Worm (Caenorhabditis elegans) whole organism, L2 larva: ENCODE results near the gene F14E5.8.

Experiments used
- C34F6.9 ChIP-seq: fragments of 150-350 bp; optimal IDR thresholded peaks from 2 replicates; lab custom pipeline; 2014; ENCODE audit warnings: missing biosample characterization, missing genetic modification characterization
- F13H6.1 ChIP-seq: sonication (generic microtip); optimal IDR thresholded peaks from 2 replicates; lab custom pipeline; 2016; ENCODE audit warnings: missing genetic modification characterization, missing compliant biosample characterization
- ZK546.5 ChIP-seq: sonication (generic microtip); optimal IDR thresholded peaks from 2 replicates; lab custom pipeline; 2017; ENCODE audit warnings: missing biosample characterization, missing genetic modification characterization
- alr-1 ChIP-seq: fragments of 150-350 bp; optimal IDR thresholded peaks from 2 replicates; lab custom pipeline; 2014; ENCODE audit warnings: missing biosample characterization, missing genetic modification characterization
- aly-2 ChIP-seq: fragments of 150-350 bp; optimal IDR thresholded peaks from 2 replicates; lab custom pipeline; 2014; ENCODE audit warnings: missing biosample characterization, missing genetic modification characterization
- blmp-1 ChIP-seq: sonication (generic microtip); optimal IDR thresholded peaks from 2 replicates; lab custom pipeline; 2017; ENCODE audit warnings: missing genetic modification characterization, mild to moderate bottlenecking, missing compliant biosample characterization, antibody characterized with exemption, moderate library complexity; ENCODE audit not compliant: insufficient read depth
- ceh-16 ChIP-seq: fragments of 150-350 bp; optimal IDR thresholded peaks from 2 replicates; lab custom pipeline; 2014; ENCODE audit warnings: missing biosample characterization, missing genetic modification characterization
- ceh-82 ChIP-seq: fragments of 150-350 bp; optimal IDR thresholded peaks from 2 replicates; lab custom pipeline; 2014; ENCODE audit warnings: missing biosample characterization, missing genetic modification characterization
- dmd-4 ChIP-seq: sonication (generic microtip); optimal IDR thresholded peaks from 2 replicates; lab custom pipeline; 2017; ENCODE audit warnings: missing biosample characterization, missing genetic modification characterization
- egl-27 ChIP-seq: sonication (generic microtip); optimal IDR thresholded peaks from 3 replicates; lab custom pipeline; 2017; ENCODE audit warnings: missing biosample characterization, missing genetic modification reagents, missing genetic modification characterization
- elt-1 ChIP-seq: fragments of 150-350 bp; optimal IDR thresholded peaks from 2 replicates; lab custom pipeline; 2014; ENCODE audit warnings: missing biosample characterization, missing genetic modification characterization
- elt-3 ChIP-seq: sonication (generic microtip); optimal IDR thresholded peaks from 2 replicates; lab custom pipeline; 2017; ENCODE audit warnings: missing biosample characterization, missing genetic modification characterization
- fos-1 ChIP-seq: fragments of 150-350 bp; optimal IDR thresholded peaks from 2 replicates; lab custom pipeline; 2014; ENCODE audit warnings: missing biosample characterization, missing genetic modification characterization
- gmeb-1 ChIP-seq: fragments of 150-350 bp; optimal IDR thresholded peaks from 2 replicates; lab custom pipeline; 2014; ENCODE audit warnings: missing biosample characterization, missing genetic modification characterization
- lin-11 ChIP-seq: fragments of 150-350 bp; sonication (generic microtip); optimal IDR thresholded peaks from 2 replicates; lab custom pipeline; 2014; ENCODE audit warnings: missing biosample characterization, missing genetic modification characterization, inconsistent platforms, mixed read lengths
- lin-13 ChIP-seq: fragments of 150-350 bp; optimal IDR thresholded peaks from 2 replicates; lab custom pipeline; 2014; ENCODE audit warnings: missing biosample characterization, missing genetic modification reagents, missing genetic modification characterization
- mab-5 ChIP-seq: fragments of 150-350 bp; optimal IDR thresholded peaks from 2 replicates; lab custom pipeline; 2014; ENCODE audit warnings: missing biosample characterization, missing genetic modification characterization
- mbf-1 ChIP-seq: sonication (generic microtip); optimal IDR thresholded peaks from 2 replicates; lab custom pipeline; 2017; ENCODE audit warnings: missing biosample characterization, missing genetic modification characterization
- mdl-1 ChIP-seq, 2 experiments: fragments of 150-350 bp in 1 of 2; sonication (generic microtip) in 1 of 2; optimal IDR thresholded peaks; 2 replicates each; lab custom pipeline; 2017; ENCODE audit warnings: missing biosample characterization in 2 of 2, missing genetic modification characterization in 2 of 2
- nhr-10 ChIP-seq: sonication (generic microtip); optimal IDR thresholded peaks from 2 replicates; lab custom pipeline; 2017; ENCODE audit warnings: missing biosample characterization, missing genetic modification characterization
- nhr-11 ChIP-seq: fragments of 150-350 bp; optimal IDR thresholded peaks from 2 replicates; lab custom pipeline; 2014; ENCODE audit warnings: missing biosample characterization, missing genetic modification characterization
- nhr-12 ChIP-seq: fragments of 150-350 bp; optimal IDR thresholded peaks from 2 replicates; lab custom pipeline; 2014; ENCODE audit warnings: missing biosample characterization, missing genetic modification characterization
- nhr-129 ChIP-seq: fragments of 150-350 bp; optimal IDR thresholded peaks from 2 replicates; lab custom pipeline; 2014; ENCODE audit warnings: missing biosample characterization, missing genetic modification characterization
- nhr-21 ChIP-seq: fragments of 150-350 bp; optimal IDR thresholded peaks from 2 replicates; lab custom pipeline; 2014; ENCODE audit warnings: missing biosample characterization, missing genetic modification characterization
- nhr-23 ChIP-seq: fragments of 150-350 bp; optimal IDR thresholded peaks from 2 replicates; lab custom pipeline; 2014; ENCODE audit warnings: missing biosample characterization, missing genetic modification reagents, missing genetic modification characterization
- nhr-25 ChIP-seq: fragments of 150-350 bp; sonication (generic microtip); optimal IDR thresholded peaks from 3 replicates; lab custom pipeline; 2014; ENCODE audit warnings: missing biosample characterization, missing genetic modification characterization
- nhr-77 ChIP-seq: fragments of 150-350 bp; optimal IDR thresholded peaks from 2 replicates; lab custom pipeline; 2014; ENCODE audit warnings: missing biosample characterization, missing genetic modification characterization
- peb-1 ChIP-seq: fragments of 150-350 bp; optimal IDR thresholded peaks from 2 replicates; lab custom pipeline; 2014; ENCODE audit warnings: missing biosample characterization, missing genetic modification characterization
- sem-4 ChIP-seq: fragments of 150-350 bp; optimal IDR thresholded peaks from 2 replicates; lab custom pipeline; 2014; ENCODE audit warnings: missing biosample characterization, missing genetic modification reagents, missing genetic modification characterization
- skn-1 ChIP-seq: sonication (generic microtip); optimal IDR thresholded peaks from 2 replicates; lab custom pipeline; 2017; ENCODE audit warnings: missing biosample characterization, missing genetic modification characterization
- sma-3 ChIP-seq: sonication (generic microtip); optimal IDR thresholded peaks from 2 replicates; lab custom pipeline; 2016; ENCODE audit warnings: missing genetic modification reagents, missing genetic modification characterization, missing compliant biosample characterization
- unc-39 ChIP-seq: fragments of 150-350 bp; optimal IDR thresholded peaks from 2 replicates; lab custom pipeline; 2014; ENCODE audit warnings: missing biosample characterization, missing genetic modification characterization
- ztf-11 ChIP-seq: sonication (generic microtip); optimal IDR thresholded peaks from 2 replicates; lab custom pipeline; 2017; ENCODE audit warnings: missing biosample characterization, missing genetic modification characterization
- ztf-4 ChIP-seq: fragments of 150-350 bp; optimal IDR thresholded peaks from 2 replicates; lab custom pipeline; 2014; ENCODE audit warnings: missing biosample characterization, missing genetic modification characterization

F14E5.8 gene

ce11 chrII:8412935-8413334, 7.0 kb upstream of the F14E5.8 start:
- TF ChIP-seq F13H6.1 (tag; lab: Kevin White, UChicago) (no peak), sma-3 (GFP tag; lab: Kevin White, UChicago) (no peak), lin-11 (tag; lab: Kevin White, UChicago) (no peak), mdl-1 (tag; optimal IDR thresholded peaks at IDR 0.05; lab: Kevin White, UChicago) (no peak), fos-1 (tag; lab: Kevin White, UChicago) (peak; percentile 20), nhr-129 (no peak), egl-27 (tag; lab: Kevin White, UChicago) (no peak), sem-4 (tag; lab: Kevin White, UChicago) (no peak)

DNA sequence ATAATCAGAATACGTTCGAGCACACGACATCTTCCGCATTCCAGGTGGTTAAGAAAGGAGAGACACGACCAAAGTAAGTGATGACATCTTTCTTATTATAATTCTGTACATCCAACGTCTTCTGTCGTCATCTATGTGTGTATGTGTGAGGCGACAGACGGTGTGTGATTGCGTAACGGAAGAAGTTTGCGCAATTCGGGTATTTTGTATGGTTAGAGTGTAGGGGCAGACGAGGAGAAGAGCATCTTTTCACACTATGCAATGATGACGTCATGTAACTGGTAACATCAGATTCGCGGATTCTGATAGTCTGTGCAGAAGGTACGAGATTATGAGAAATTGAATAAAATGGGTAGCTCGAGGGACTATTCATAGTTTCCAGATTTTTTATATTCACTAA, 4.9 kb upstream of the F14E5.8 start:
- TF ChIP-seq lin-11 (tag; lab: Kevin White, UChicago) (no peak), F13H6.1 (tag; lab: Kevin White, UChicago) (no peak), peb-1 (tag; lab: Kevin White, UChicago) (no peak), elt-3 (tag; lab: Kevin White, UChicago) (no peak)

DNA sequence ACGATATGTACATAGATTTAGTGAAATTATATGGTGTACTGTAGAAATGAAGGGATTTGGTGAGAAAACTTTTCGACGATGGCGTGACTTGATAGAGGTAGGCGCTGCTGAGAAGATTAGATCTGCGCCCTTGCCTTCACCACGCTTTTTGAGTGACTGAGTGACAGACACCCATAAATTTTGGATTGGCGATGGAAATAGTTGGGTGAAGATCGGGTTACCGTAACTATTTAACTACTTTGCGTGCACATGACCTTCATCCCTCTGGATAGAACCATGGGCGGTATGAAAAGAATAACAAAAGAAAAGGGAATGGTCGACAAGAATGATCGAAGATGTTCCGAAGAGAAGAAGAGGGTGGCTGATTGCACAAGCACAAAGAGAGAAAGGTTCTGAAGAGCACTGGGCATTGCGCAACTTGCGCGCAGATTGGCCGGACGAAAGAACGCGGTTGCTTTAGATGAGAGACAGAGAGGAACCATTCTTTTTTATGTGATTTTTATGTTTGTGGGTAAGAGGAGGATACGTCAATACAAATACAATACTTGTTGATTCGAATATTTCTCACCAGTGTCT, 4.3 kb upstream of the F14E5.8 start:
- TF ChIP-seq ceh-16 (peak; percentile 37), nhr-11 (tag; lab: Kevin White, UChicago) (no peak), fos-1 (tag; lab: Kevin White, UChicago) (no peak), nhr-12 (no peak), elt-1 (tag; lab: Kevin White, UChicago) (peak; percentile 17)

DNA sequence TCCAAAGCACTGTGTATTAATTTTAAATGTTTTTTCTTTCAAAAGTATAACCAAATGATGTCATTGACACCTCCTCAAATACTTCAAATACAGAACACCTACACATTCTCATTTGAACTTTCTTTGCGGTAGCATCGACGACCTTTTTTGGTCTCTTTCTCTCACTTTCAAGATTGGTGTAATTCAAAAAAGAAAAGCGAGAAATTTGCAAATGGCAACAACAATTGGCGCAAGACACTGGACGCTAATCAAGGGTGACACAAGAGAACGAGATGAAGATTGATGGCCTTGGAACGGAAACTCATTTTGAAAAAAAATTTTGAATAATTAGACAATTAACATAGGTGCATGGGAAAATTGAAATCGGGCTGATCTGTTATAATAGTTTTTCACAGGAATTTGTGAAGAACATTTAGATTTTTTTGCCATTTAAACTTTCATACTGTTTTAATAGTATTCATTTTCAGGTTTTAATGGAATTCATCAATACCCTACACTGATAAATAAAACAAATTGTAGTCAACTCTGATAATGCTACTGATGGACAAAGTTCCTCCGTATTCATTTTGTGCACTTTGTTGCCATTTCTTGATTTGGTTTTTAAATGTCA, 2.7 kb upstream of the F14E5.8 start, which contains the start of gene fdgt-2:
Gene fdgt-2 (plus strand): TSS at position 560 of the 610 bp plus-strand sequence.
- peak; percentile 77 for TF ChIP-seq ceh-16
- peak; percentile 43 for TF ChIP-seq nhr-25 (tag; lab: Kevin White, UChicago)
- no peak for TF ChIP-seq ztf-4 (tag; lab: Kevin White, UChicago)
- TF ChIP-seq, all 48 proteins: peak for 2

DNA sequence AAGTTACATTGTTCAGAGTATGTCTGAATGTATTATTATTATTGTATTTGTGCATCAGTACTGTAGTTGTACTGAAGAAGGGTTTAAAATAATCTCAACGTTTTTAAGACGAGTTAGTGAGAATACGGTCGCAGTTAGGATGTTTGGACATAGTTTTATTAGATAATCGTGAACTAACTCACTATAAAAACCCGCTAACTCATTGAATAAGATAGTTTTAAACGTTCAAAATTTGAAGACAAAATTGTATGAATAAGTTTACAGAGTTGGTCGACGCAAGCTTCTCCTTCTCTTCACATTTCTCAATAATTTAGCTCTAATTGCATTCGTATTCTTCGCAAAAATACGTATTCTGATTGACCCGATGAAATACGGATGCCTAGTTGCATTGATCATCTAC, 883 bp upstream of the F14E5.8 start:
- TF ChIP-seq blmp-1, result no peak
- TF ChIP-seq mab-5, result peak; percentile 25
- no peak for TF ChIP-seq alr-1 (tag; lab: Kevin White, UChicago)
- peak; percentile 76 for TF ChIP-seq nhr-25 (tag; lab: Kevin White, UChicago)
- TF ChIP-seq mbf-1 (tag; lab: Kevin White, UChicago), result no peak
- TF ChIP-seq nhr-12, result peak; percentile 81
- no peak for TF ChIP-seq ceh-16
- TF ChIP-seq nhr-10 (tag; lab: Kevin White, UChicago), result no peak
- no peak for TF ChIP-seq C34F6.9 (tag; lab: Kevin White, UChicago)
- no peak for TF ChIP-seq ztf-4 (tag; lab: Kevin White, UChicago)
- TF ChIP-seq nhr-129, result no peak
- no peak for TF ChIP-seq peb-1 (tag; lab: Kevin White, UChicago)
- TF ChIP-seq dmd-4 (tag; lab: Kevin White, UChicago), result no peak
- no peak for TF ChIP-seq skn-1 (tag; lab: Kevin White, UChicago)

ce11 chrII:8420775-8421388, 984 bp downstream of the F14E5.8 start:
- TF ChIP-seq nhr-25 (tag; lab: Kevin White, UChicago) (peak; percentile 85), ceh-82 (tag; lab: Kevin White, UChicago) (no peak), nhr-12 (peak; percentile 85)

DNA sequence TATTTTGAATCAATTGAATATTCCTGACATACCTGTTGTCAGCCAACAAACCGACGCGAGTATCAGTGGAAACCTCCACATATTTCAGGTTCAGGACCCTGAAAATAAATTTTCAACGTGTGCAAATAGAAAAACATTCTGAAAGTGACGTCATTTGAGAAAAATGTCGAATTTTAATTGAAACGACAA, 8.8 kb downstream of the F14E5.8 start, which contains the start of gene F14E5.2:
Gene F14E5.2 (minus strand): TSS at position 101 of the 189 bp plus-strand sequence.
- TF ChIP-seq nhr-77 (tag; lab: Kevin White, UChicago), result no peak
- TF ChIP-seq elt-3 (tag; lab: Kevin White, UChicago), result no peak
- no peak for TF ChIP-seq blmp-1
- TF ChIP-seq nhr-23 (tag; lab: Kevin White, UChicago), result no peak
- no peak for TF ChIP-seq sem-4 (tag; lab: Kevin White, UChicago)
- TF ChIP-seq fos-1 (tag; lab: Kevin White, UChicago), result no peak
- no peak for TF ChIP-seq unc-39 (tag; lab: Kevin White, UChicago)
- no peak for TF ChIP-seq ceh-82 (tag; lab: Kevin White, UChicago)
- no peak for TF ChIP-seq ZK546.5 (tag; lab: Kevin White, UChicago)
- TF ChIP-seq lin-13, result no peak
- TF ChIP-seq nhr-129, result no peak
- TF ChIP-seq aly-2 (tag; lab: Kevin White, UChicago), result no peak
- no peak for TF ChIP-seq dmd-4 (tag; lab: Kevin White, UChicago)
- no peak for TF ChIP-seq alr-1 (tag; lab: Kevin White, UChicago)
- TF ChIP-seq nhr-11 (tag; lab: Kevin White, UChicago), result no peak
- no peak for TF ChIP-seq gmeb-1 (tag; lab: Kevin White, UChicago)
- TF ChIP-seq ztf-11 (tag; lab: Kevin White, UChicago), result no peak
- TF ChIP-seq nhr-21 (tag; lab: Kevin White, UChicago), result no peak
- TF ChIP-seq, all 48 proteins: peak for 0
